Worm (Caenorhabditis elegans): Measurements from ENCODE around the gene ttr-28.

DNA sequence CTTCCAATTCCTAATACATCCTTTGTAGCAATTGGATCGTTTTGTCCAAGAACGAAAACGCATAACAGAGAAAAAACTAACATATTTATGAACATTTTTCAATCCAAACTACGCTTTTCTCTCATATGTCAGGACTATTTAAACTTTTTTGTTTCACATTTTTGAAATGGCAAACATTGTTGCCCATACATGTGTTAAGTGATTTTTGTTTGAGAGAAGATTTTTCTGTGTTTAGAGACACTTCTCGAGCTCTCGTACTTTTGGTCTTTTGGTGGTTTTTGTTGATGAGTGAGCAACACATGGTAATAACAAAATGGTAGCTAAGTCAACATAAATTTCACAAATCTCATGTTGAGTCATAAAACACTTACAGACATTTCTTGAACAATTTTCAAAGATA is at the start of gene ttr-28:
- TF ChIP-seq Y116A8C.19 (tag; optimal IDR thresholded peaks at IDR 0.05; ENCODE audit: borderline replicate concordance) (no peak), jun-1 (tag; optimal IDR thresholded peaks at IDR 0.05) (no peak), alr-1 (tag; optimal IDR thresholded peaks at IDR 0.05; ENCODE audit: borderline replicate concordance) (no peak), aly-2 (tag; optimal IDR thresholded peaks at IDR 0.05) (no peak), pqm-1 (tag; optimal IDR thresholded peaks at IDR 0.05) (no peak), ama-1 (optimal IDR thresholded peaks at IDR 0.05) (no peak), sptf-1 (tag; optimal IDR thresholded peaks at IDR 0.05) (no peak), irx-1 (tag; optimal IDR thresholded peaks at IDR 0.05) (no peak), fos-1 (tag; optimal IDR thresholded peaks at IDR 0.05) (no peak), skn-1 (tag; optimal IDR thresholded peaks at IDR 0.05) (no peak)
